Worm (Caenorhabditis elegans): ENCODE data around the gene cyp-35D1.

The cyp-35D1 gene

ce11 chrV:16058872-16059271 is 10.2 kb upstream of the cyp-35D1 start, which contains the start of gene F14H3.6:
Gene F14H3.6, minus strand, starts transcription at chrV:16058893.
- no peak for TF ChIP-seq gei-8 (GFP tag; optimal IDR thresholded peaks at IDR 0.05)
- TF ChIP-seq ceh-44 (GFP tag; IDR thresholded peaks at IDR 0.05): no peak
- no peak for TF ChIP-seq hif-1 (tag; optimal IDR thresholded peaks at IDR 0.05)
- TF ChIP-seq dve-1 (tag; optimal IDR thresholded peaks at IDR 0.05; ENCODE audit: insufficient read depth): no peak
- no peak for TF ChIP-seq tra-1 (GFP tag; IDR thresholded peaks at IDR 0.05)
- TF ChIP-seq ama-1 (optimal IDR thresholded peaks at IDR 0.05): no peak
- no peak for TF ChIP-seq ceh-82 (tag; optimal IDR thresholded peaks at IDR 0.05)
- TF ChIP-seq F10B5.3 (tag; optimal IDR thresholded peaks at IDR 0.05): no peak
- TF ChIP-seq nhr-11 (tag; optimal IDR thresholded peaks at IDR 0.05): no peak
- no peak for TF ChIP-seq lir-3 (tag; optimal IDR thresholded peaks at IDR 0.05)
- TF ChIP-seq lin-29 (GFP tag; IDR thresholded peaks at IDR 0.05): no peak
- TF ChIP-seq mxl-3 (GFP tag; optimal IDR thresholded peaks at IDR 0.05): no peak
- TF ChIP-seq egl-43 (GFP tag; IDR thresholded peaks at IDR 0.05): no peak
- no peak for TF ChIP-seq F49E8.2 (tag; optimal IDR thresholded peaks at IDR 0.05; ENCODE audit: borderline replicate concordance)
- no peak for TF ChIP-seq ZK337.2 (GFP tag; IDR thresholded peaks at IDR 0.05)

DNA sequence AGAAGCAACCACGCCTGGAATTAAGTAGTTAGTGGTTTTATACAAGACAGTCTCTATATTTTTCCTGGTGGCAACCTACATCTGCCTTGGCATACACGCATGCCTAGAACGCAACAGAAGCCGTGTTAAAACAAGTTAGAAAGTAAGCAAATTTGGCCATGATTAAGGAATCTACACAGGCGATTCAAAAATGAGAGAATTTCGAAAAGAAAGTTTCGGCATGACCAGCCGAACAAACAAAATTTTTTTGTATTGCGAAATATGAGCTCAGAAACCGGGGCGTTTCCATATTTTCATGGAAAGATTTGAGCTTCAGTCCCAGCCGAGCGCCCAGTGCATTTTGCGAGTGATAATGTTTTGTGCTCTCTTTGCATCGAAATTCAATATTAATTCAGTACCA is 8.9 kb upstream of the cyp-35D1 start, which contains the start of gene F14H3.15:
Gene F14H3.15, minus strand, starts transcription at position 101 of the 400 bp plus-strand sequence.
- TF ChIP-seq ZK546.5 (tag; optimal IDR thresholded peaks at IDR 0.05): no peak

DNA sequence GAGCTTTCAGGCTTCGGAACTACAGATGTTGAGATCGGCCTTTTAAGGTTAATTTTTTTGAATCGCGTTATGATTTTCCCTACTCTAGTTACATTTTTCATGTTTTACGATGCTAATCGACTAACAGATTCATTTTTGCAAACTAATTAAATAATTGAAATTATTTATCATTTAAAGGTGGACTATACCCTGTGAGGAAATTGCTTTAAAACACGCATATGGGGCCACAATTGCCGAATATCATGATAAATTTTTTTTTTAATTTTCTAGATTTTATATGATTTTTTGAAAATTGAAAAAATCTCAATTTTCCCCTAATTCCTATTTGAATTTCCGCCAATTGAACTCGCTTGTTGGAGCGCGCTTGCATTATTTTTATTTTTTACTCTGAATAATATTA is 7.0 kb upstream of the cyp-35D1 start, which contains the start of gene fbxa-100:
Gene fbxa-100, minus strand, starts transcription at position 101 of the 400 bp plus-strand sequence.
- peak; percentile 23 for TF ChIP-seq aha-1 (tag)
- no peak for TF ChIP-seq set-16 (GFP tag; IDR thresholded peaks at IDR 0.05)

ce11 chrV:16062788-16063187 is 6.2 kb upstream of the cyp-35D1 start, which contains the start of gene F14H3.14:
Gene F14H3.14, minus strand, starts transcription at chrV:16062888.
- TF ChIP-seq set-16 (GFP tag; IDR thresholded peaks at IDR 0.05) (no peak), php-3 (GFP tag; IDR thresholded peaks at IDR 0.05) (no peak), tra-1 (GFP tag; IDR thresholded peaks at IDR 0.05) (no peak), fkh-10 (GFP tag; optimal IDR thresholded peaks at IDR 0.05) (no peak), dve-1 (tag; optimal IDR thresholded peaks at IDR 0.05; ENCODE audit: insufficient read depth) (no peak), D1046.2 (GFP tag; IDR thresholded peaks at IDR 0.05) (no peak), madf-5 (GFP tag; IDR thresholded peaks at IDR 0.05) (no peak), ceh-62 (tag; optimal IDR thresholded peaks at IDR 0.05) (no peak), mdt-29 (GFP tag; IDR thresholded peaks at IDR 0.05) (no peak), ztf-11 (tag; optimal IDR thresholded peaks at IDR 0.05) (no peak), mes-2 (tag; optimal IDR thresholded peaks at IDR 0.05; ENCODE audit: poor library complexity, severe bottlenecking) (no peak), dpl-1 (GFP tag; optimal IDR thresholded peaks at IDR 0.05) (no peak), daf-12 (tag; optimal IDR thresholded peaks at IDR 0.05) (no peak), jun-1 (tag; optimal IDR thresholded peaks at IDR 0.05) (no peak), lin-38 (GFP tag; IDR thresholded peaks at IDR 0.05) (no peak), nhr-237 (tag; optimal IDR thresholded peaks at IDR 0.05) (no peak)

- TF ChIP-seq zfp-2 (tag; optimal IDR thresholded peaks at IDR 0.05): no peak
- no peak for TF ChIP-seq mxl-3 (GFP tag; optimal IDR thresholded peaks at IDR 0.05)
- TF ChIP-seq pqm-1 (tag; optimal IDR thresholded peaks at IDR 0.05): peak; percentile 23
- peak; percentile 40; the same call in 1 of the 2 replicates for TF ChIP-seq dmd-6 (GFP tag; IDR thresholded peaks at IDR 0.05)
- TF ChIP-seq lin-15B (tag; optimal IDR thresholded peaks at IDR 0.05): no peak
- TF ChIP-seq sdz-12 (GFP tag; optimal IDR thresholded peaks at IDR 0.05): no peak
- TF ChIP-seq dve-1 (tag; optimal IDR thresholded peaks at IDR 0.05; ENCODE audit: insufficient read depth): peak; percentile 43
- peak; percentile 89 for TF ChIP-seq nhr-28 (tag; optimal IDR thresholded peaks at IDR 0.05)
- no peak for TF ChIP-seq mxl-2 (GFP tag; conservative IDR thresholded peaks at IDR 0.05)
- TF ChIP-seq Y5F2A.4 (GFP tag; optimal IDR thresholded peaks at IDR 0.05): no peak
- TF ChIP-seq daf-16 (GFP tag; optimal IDR thresholded peaks at IDR 0.05): no peak
- peak; percentile 54 for TF ChIP-seq daf-16 (tag; optimal IDR thresholded peaks at IDR 0.05)
- no peak for TF ChIP-seq pha-4 (GFP tag; IDR thresholded peaks at IDR 0.05)
- TF ChIP-seq pha-4 (tag; optimal IDR thresholded peaks at IDR 0.05): no peak
- TF ChIP-seq saeg-2 (GFP tag; IDR thresholded peaks at IDR 0.05): no peak
- TF ChIP-seq ztf-11 (tag; optimal IDR thresholded peaks at IDR 0.05): no peak
- TF ChIP-seq nhr-11 (tag; optimal IDR thresholded peaks at IDR 0.05): no peak
- no peak for TF ChIP-seq unc-39 (tag; optimal IDR thresholded peaks at IDR 0.05)
- no peak for TF ChIP-seq lin-29 (GFP tag; IDR thresholded peaks at IDR 0.05)
- TF ChIP-seq F49E8.2 (tag; optimal IDR thresholded peaks at IDR 0.05; ENCODE audit: borderline replicate concordance): no peak
These were observed 2.1 kb downstream of the cyp-35D1 start, which contains the start of gene nhr-176 for ce11 chrV:16071167-16071566. Gene nhr-176, plus strand, starts transcription at chrV:16071325.
